Fruit fly (Drosophila melanogaster): ENCODE results near the gene CG11050.

dm6 chr2L:6621600-6621999, 10.8 kb downstream of the CG11050 start, which contains the start of gene DIP-iota:
- no peak for TF ChIP-seq brk (GFP tag; optimal IDR thresholded peaks at IDR 0.05)
- TF ChIP-seq Abd-B (GFP tag; optimal IDR thresholded peaks at IDR 0.05), result no peak
- TF ChIP-seq usp (GFP tag; optimal IDR thresholded peaks at IDR 0.05), result no peak
- TF ChIP-seq Myc (optimal IDR thresholded peaks at IDR 0.05), result no peak
- TF ChIP-seq pan (optimal IDR thresholded peaks at IDR 0.05), result no peak
- TF ChIP-seq OdsH (GFP tag; optimal IDR thresholded peaks at IDR 0.05), result no peak
- no peak for TF ChIP-seq Hr78 (GFP tag; optimal IDR thresholded peaks at IDR 0.05)
- TF ChIP-seq N (GFP tag; optimal IDR thresholded peaks at IDR 0.05), result no peak
- no peak for TF ChIP-seq Sp1 (GFP tag; optimal IDR thresholded peaks at IDR 0.05)

Measured in whole organism, wandering third instar larva.